Fruit fly (Drosophila melanogaster): Measurements from ENCODE around the gene CG43347.

DNA sequence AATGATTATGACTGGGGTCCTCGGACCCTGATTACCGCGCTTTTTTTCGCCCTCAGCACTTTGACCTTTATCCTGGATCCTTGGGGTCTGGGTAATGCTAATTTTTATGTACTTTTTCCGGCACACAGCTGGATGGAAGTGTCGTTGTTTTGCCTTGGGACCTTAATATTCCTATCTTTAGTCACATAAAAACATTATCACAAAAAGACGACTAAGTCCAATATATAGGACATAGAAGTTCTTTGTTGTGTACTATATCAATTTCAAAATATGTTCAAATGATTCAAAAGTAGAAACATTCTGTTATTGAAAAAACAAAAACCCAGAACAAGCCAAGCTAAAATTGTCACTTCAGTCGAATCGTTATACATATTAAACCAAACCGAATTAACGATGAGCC is 31.2 kb downstream of the CG43347 start, which contains the start of gene Rab9D:
- no peak for TF ChIP-seq Blimp-1 (GFP tag; optimal IDR thresholded peaks at IDR 0.05)
- TF ChIP-seq dac (GFP tag; optimal IDR thresholded peaks at IDR 0.05) = no peak
- no peak for TF ChIP-seq Hr4 (GFP tag; optimal IDR thresholded peaks at IDR 0.05)
- TF ChIP-seq CG7368 (GFP tag; optimal IDR thresholded peaks at IDR 0.05) = no peak
- no peak for TF ChIP-seq pdm3 (GFP tag; optimal IDR thresholded peaks at IDR 0.05)
- TF ChIP-seq Sox14 (GFP tag; optimal IDR thresholded peaks at IDR 0.05) = no peak
- TF ChIP-seq CG6854 (GFP tag; optimal IDR thresholded peaks at IDR 0.05) = no peak
- TF ChIP-seq acj6 (GFP tag; optimal IDR thresholded peaks at IDR 0.05) = no peak
- TF ChIP-seq Eip78C (GFP tag) = no peak
- TF ChIP-seq CG16779 (tag; optimal IDR thresholded peaks at IDR 0.05) = no peak
- TF ChIP-seq CG8119 (GFP tag; IDR thresholded peaks at IDR 0.05) = no peak
- no peak for TF ChIP-seq Eip75B (GFP tag; optimal IDR thresholded peaks at IDR 0.05)
- no peak for TF ChIP-seq Ets21C (GFP tag; optimal IDR thresholded peaks at IDR 0.05)
- TF ChIP-seq CG10631 (GFP tag; optimal IDR thresholded peaks at IDR 0.05) = no peak

Data from whole organism, prepupa.